Worm (Caenorhabditis elegans) whole organism, L2 larva: ENCODE measurements around the gene ZK381.2.

Experiments used
- F13H6.1 ChIP-seq: sonication (generic microtip); optimal IDR thresholded peaks from 2 replicates; lab custom pipeline; 2016; ENCODE audit warnings: missing genetic modification characterization, missing compliant biosample characterization
- R02D3.7 ChIP-seq: fragments of 150-350 bp; optimal IDR thresholded peaks from 2 replicates; lab custom pipeline; 2014; ENCODE audit warnings: missing biosample characterization, missing genetic modification characterization
- ZK546.5 ChIP-seq: sonication (generic microtip); optimal IDR thresholded peaks from 2 replicates; lab custom pipeline; 2017; ENCODE audit warnings: missing biosample characterization, missing genetic modification characterization
- alr-1 ChIP-seq: fragments of 150-350 bp; optimal IDR thresholded peaks from 2 replicates; lab custom pipeline; 2014; ENCODE audit warnings: missing biosample characterization, missing genetic modification characterization
- aly-2 ChIP-seq: fragments of 150-350 bp; optimal IDR thresholded peaks from 2 replicates; lab custom pipeline; 2014; ENCODE audit warnings: missing biosample characterization, missing genetic modification characterization
- ama-1 ChIP-seq: fragments of 150-350 bp; optimal IDR thresholded peaks from 2 replicates; lab custom pipeline; 2018; ENCODE audit warnings: inconsistent platforms
- blmp-1 ChIP-seq: sonication (generic microtip); optimal IDR thresholded peaks from 2 replicates; lab custom pipeline; 2017; ENCODE audit warnings: missing genetic modification characterization, mild to moderate bottlenecking, missing compliant biosample characterization, antibody characterized with exemption, moderate library complexity; ENCODE audit not compliant: insufficient read depth
- ceh-16 ChIP-seq: fragments of 150-350 bp; optimal IDR thresholded peaks from 2 replicates; lab custom pipeline; 2014; ENCODE audit warnings: missing biosample characterization, missing genetic modification characterization
- crh-2 ChIP-seq: sonication (generic microtip); optimal IDR thresholded peaks from 2 replicates; lab custom pipeline; 2017; ENCODE audit warnings: missing biosample characterization, missing genetic modification characterization
- dmd-4 ChIP-seq: sonication (generic microtip); optimal IDR thresholded peaks from 2 replicates; lab custom pipeline; 2017; ENCODE audit warnings: missing biosample characterization, missing genetic modification characterization
- egl-27 ChIP-seq: sonication (generic microtip); optimal IDR thresholded peaks from 3 replicates; lab custom pipeline; 2017; ENCODE audit warnings: missing biosample characterization, missing genetic modification reagents, missing genetic modification characterization
- elt-3 ChIP-seq: sonication (generic microtip); optimal IDR thresholded peaks from 2 replicates; lab custom pipeline; 2017; ENCODE audit warnings: missing biosample characterization, missing genetic modification characterization
- fos-1 ChIP-seq: fragments of 150-350 bp; optimal IDR thresholded peaks from 2 replicates; lab custom pipeline; 2014; ENCODE audit warnings: missing biosample characterization, missing genetic modification characterization
- gmeb-1 ChIP-seq: fragments of 150-350 bp; optimal IDR thresholded peaks from 2 replicates; lab custom pipeline; 2014; ENCODE audit warnings: missing biosample characterization, missing genetic modification characterization
- lin-11 ChIP-seq: fragments of 150-350 bp; sonication (generic microtip); optimal IDR thresholded peaks from 2 replicates; lab custom pipeline; 2014; ENCODE audit warnings: missing biosample characterization, missing genetic modification characterization, inconsistent platforms, mixed read lengths
- lin-13 ChIP-seq: fragments of 150-350 bp; optimal IDR thresholded peaks from 2 replicates; lab custom pipeline; 2014; ENCODE audit warnings: missing biosample characterization, missing genetic modification reagents, missing genetic modification characterization
- lin-39 ChIP-seq: fragments of 150-350 bp; optimal IDR thresholded peaks from 2 replicates; lab custom pipeline; 2014; ENCODE audit warnings: missing biosample characterization, missing genetic modification reagents, missing genetic modification characterization
- lsy-2 ChIP-seq, 2 experiments: fragments of 150-350 bp in 1 of 2; sonication (generic microtip) in 1 of 2; optimal IDR thresholded peaks; 2 replicates each; lab custom pipeline; 2014 to 2017; ENCODE audit warnings: missing biosample characterization in 2 of 2, missing genetic modification characterization in 2 of 2
- nhr-10 ChIP-seq: sonication (generic microtip); optimal IDR thresholded peaks from 2 replicates; lab custom pipeline; 2017; ENCODE audit warnings: missing biosample characterization, missing genetic modification characterization
- nhr-11 ChIP-seq: fragments of 150-350 bp; optimal IDR thresholded peaks from 2 replicates; lab custom pipeline; 2014; ENCODE audit warnings: missing biosample characterization, missing genetic modification characterization
- nhr-12 ChIP-seq: fragments of 150-350 bp; optimal IDR thresholded peaks from 2 replicates; lab custom pipeline; 2014; ENCODE audit warnings: missing biosample characterization, missing genetic modification characterization
- nhr-129 ChIP-seq: fragments of 150-350 bp; optimal IDR thresholded peaks from 2 replicates; lab custom pipeline; 2014; ENCODE audit warnings: missing biosample characterization, missing genetic modification characterization
- nhr-21 ChIP-seq: fragments of 150-350 bp; optimal IDR thresholded peaks from 2 replicates; lab custom pipeline; 2014; ENCODE audit warnings: missing biosample characterization, missing genetic modification characterization
- nhr-23 ChIP-seq: fragments of 150-350 bp; optimal IDR thresholded peaks from 2 replicates; lab custom pipeline; 2014; ENCODE audit warnings: missing biosample characterization, missing genetic modification reagents, missing genetic modification characterization
- nhr-77 ChIP-seq: fragments of 150-350 bp; optimal IDR thresholded peaks from 2 replicates; lab custom pipeline; 2014; ENCODE audit warnings: missing biosample characterization, missing genetic modification characterization
- peb-1 ChIP-seq: fragments of 150-350 bp; optimal IDR thresholded peaks from 2 replicates; lab custom pipeline; 2014; ENCODE audit warnings: missing biosample characterization, missing genetic modification characterization
- skn-1 ChIP-seq: sonication (generic microtip); optimal IDR thresholded peaks from 2 replicates; lab custom pipeline; 2017; ENCODE audit warnings: missing biosample characterization, missing genetic modification characterization
- snpc-4 ChIP-seq: fragments of 150-350 bp; optimal IDR thresholded peaks from 2 replicates; lab custom pipeline; 2014; ENCODE audit warnings: missing biosample characterization, missing genetic modification characterization
- unc-39 ChIP-seq: fragments of 150-350 bp; optimal IDR thresholded peaks from 2 replicates; lab custom pipeline; 2014; ENCODE audit warnings: missing biosample characterization, missing genetic modification characterization
- unc-55 ChIP-seq: fragments of 150-350 bp; sonication (generic microtip); optimal IDR thresholded peaks from 3 replicates; lab custom pipeline; 2014; ENCODE audit warnings: missing biosample characterization, missing genetic modification reagents, missing genetic modification characterization
- unc-62 ChIP-seq: fragments of 150-350 bp; optimal IDR thresholded peaks from 2 replicates; lab custom pipeline; 2014; ENCODE audit warnings: missing biosample characterization, missing genetic modification reagents, missing genetic modification characterization
- ztf-1 ChIP-seq: fragments of 200-800 bp; sonication (Bioruptor generic); conservative IDR thresholded peaks from 2 replicates; pipeline ENCODE4 v1.3.6; 2022; ENCODE audit warnings: missing genetic modification characterization, missing compliant biosample characterization
- ztf-11 ChIP-seq: sonication (generic microtip); optimal IDR thresholded peaks from 2 replicates; lab custom pipeline; 2017; ENCODE audit warnings: missing biosample characterization, missing genetic modification characterization
- ztf-4 ChIP-seq: fragments of 150-350 bp; optimal IDR thresholded peaks from 2 replicates; lab custom pipeline; 2014; ENCODE audit warnings: missing biosample characterization, missing genetic modification characterization

The ZK381.2 gene

ce11 chrIV:6984449-6985380 is 19.4 kb downstream of the ZK381.2 start:
- TF ChIP-seq lsy-2 (tag; optimal IDR thresholded peaks at IDR 0.05; lab: Kevin White, UChicago) (no peak), unc-62 (GFP tag; lab: Kevin White, UChicago) (no peak), elt-3 (no peak), lin-13 (GFP tag; lab: Kevin White, UChicago) (no peak)

- no peak for TF ChIP-seq nhr-21 (tag; lab: Kevin White, UChicago)
- no peak for TF ChIP-seq crh-2 (tag; lab: Kevin White, UChicago)
- no peak for TF ChIP-seq dmd-4 (tag; lab: Kevin White, UChicago)
- no peak for TF ChIP-seq egl-27 (tag; lab: Kevin White, UChicago)
- no peak for TF ChIP-seq peb-1 (tag; lab: Kevin White, UChicago)
- no peak for TF ChIP-seq ztf-4 (tag; lab: Kevin White, UChicago)
- no peak for TF ChIP-seq ztf-1 (GFP tag; lab: Robert Waterston, UW)
These were observed 21.5 kb downstream of the ZK381.2 start, which contains the start of gene prkl-1 for ce11 chrIV:6986835-6987234. TSS of gene prkl-1 (minus strand) at chrIV:6986935.

DNA sequence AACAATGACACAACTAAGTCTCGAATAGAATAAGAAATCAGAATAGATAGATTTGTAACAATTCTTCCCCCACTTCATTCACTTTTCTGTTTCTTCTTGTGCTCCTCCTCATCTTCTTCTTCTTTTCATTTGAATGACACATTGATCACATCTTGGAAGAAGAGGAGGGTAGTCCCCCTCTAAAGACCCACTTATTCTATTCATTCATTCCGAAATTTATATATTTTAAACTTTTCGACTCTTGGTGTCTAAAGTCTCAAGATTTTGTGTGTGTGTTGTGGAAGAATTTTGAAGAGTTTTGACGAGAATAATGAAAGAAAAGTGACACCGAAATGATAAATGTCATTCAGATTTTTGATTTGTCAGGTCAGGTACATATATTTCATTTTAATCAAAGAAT is 25.8 kb downstream of the ZK381.2 start:
- TF ChIP-seq nhr-129 (tag; lab: Kevin White, UChicago), result no peak
- no peak for TF ChIP-seq ama-1 (lab: Kevin White, UChicago)
- TF ChIP-seq nhr-23 (tag; lab: Kevin White, UChicago), result no peak
- TF ChIP-seq fos-1 (tag; lab: Kevin White, UChicago), result no peak
- no peak for TF ChIP-seq nhr-11
- TF ChIP-seq snpc-4 (tag; lab: Kevin White, UChicago), result no peak
- TF ChIP-seq nhr-12 (tag; lab: Kevin White, UChicago), result no peak
- no peak for TF ChIP-seq lin-13 (GFP tag; lab: Kevin White, UChicago)
- no peak for TF ChIP-seq F13H6.1
- no peak for TF ChIP-seq nhr-10 (tag; lab: Kevin White, UChicago)
- TF ChIP-seq aly-2, result no peak
- no peak for TF ChIP-seq elt-3
- TF ChIP-seq lin-39 (tag; lab: Kevin White, UChicago), result no peak
- TF ChIP-seq, all 48 proteins: peak for 0

DNA sequence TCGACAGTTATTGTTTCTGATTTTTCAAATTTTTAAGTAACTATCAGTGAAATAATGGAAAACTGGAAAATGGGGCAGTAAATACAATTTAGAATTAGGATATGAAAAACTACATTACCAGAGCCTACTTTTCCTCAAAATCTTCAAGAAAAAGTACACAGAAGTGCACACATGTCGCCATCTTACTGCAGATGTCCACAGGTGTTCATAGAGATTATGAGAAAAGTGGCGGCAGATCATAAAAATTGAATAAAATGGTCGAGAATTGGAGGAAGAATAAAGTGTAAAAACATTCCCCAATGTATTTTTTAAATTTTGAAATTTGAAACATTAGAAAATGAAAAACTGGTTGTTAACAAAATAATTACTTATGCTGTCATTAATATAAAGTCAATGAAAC is 32.6 kb downstream of the ZK381.2 start:
- TF ChIP-seq ztf-4 (tag; lab: Kevin White, UChicago), result no peak
- TF ChIP-seq unc-55 (GFP tag; lab: Kevin White, UChicago), result no peak
- TF ChIP-seq skn-1 (tag; lab: Kevin White, UChicago), result no peak
- no peak for TF ChIP-seq ama-1 (lab: Kevin White, UChicago)
- no peak for TF ChIP-seq fos-1 (tag; lab: Kevin White, UChicago)
- no peak for TF ChIP-seq unc-39 (tag; lab: Kevin White, UChicago)
- TF ChIP-seq ztf-11 (tag; lab: Kevin White, UChicago), result no peak
- no peak for TF ChIP-seq lin-11 (tag; lab: Kevin White, UChicago)

DNA sequence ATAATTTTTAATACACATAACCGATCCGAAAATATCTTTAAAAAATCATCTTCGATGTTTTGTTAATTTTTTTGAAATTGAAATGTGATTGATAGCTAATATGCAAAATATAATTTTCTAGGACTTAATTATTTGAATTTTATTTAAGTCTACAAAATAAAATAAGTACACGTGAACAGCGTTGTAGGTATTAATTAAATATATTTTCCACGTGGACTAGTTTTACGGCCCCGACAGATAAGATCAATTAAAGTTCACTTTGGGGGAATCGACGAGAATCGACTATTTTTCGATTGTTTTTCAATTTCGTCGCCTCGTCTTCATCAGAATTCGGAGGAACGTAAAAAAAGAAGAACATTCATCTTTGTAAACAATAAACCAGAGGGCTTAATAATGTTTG is 33.9 kb downstream of the ZK381.2 start, which contains the start of gene C25A8.5:
Gene C25A8.5 (plus strand): TSS at position 301 of the 400 bp plus-strand sequence.
- TF ChIP-seq blmp-1 (tag; lab: Kevin White, UChicago), result no peak
- TF ChIP-seq lin-39 (tag; lab: Kevin White, UChicago), result no peak
- TF ChIP-seq skn-1 (tag; lab: Kevin White, UChicago), result no peak
- no peak for TF ChIP-seq unc-39 (tag; lab: Kevin White, UChicago)
- no peak for TF ChIP-seq unc-55 (GFP tag; lab: Kevin White, UChicago)
- TF ChIP-seq nhr-23 (tag; lab: Kevin White, UChicago), result no peak
- TF ChIP-seq ztf-4 (tag; lab: Kevin White, UChicago), result no peak
- no peak for TF ChIP-seq F13H6.1
- TF ChIP-seq nhr-129 (tag; lab: Kevin White, UChicago), result no peak
- no peak for TF ChIP-seq ZK546.5 (tag; lab: Kevin White, UChicago)
- no peak for TF ChIP-seq nhr-77 (tag; lab: Kevin White, UChicago)
- TF ChIP-seq alr-1 (tag; lab: Kevin White, UChicago), result no peak
- TF ChIP-seq R02D3.7 (tag; lab: Kevin White, UChicago), result no peak
- no peak for TF ChIP-seq ceh-16
- no peak for TF ChIP-seq ama-1 (lab: Kevin White, UChicago)
- TF ChIP-seq aly-2, result no peak
- no peak for TF ChIP-seq nhr-11
- TF ChIP-seq nhr-21 (tag; lab: Kevin White, UChicago), result no peak
- no peak for TF ChIP-seq gmeb-1 (tag; lab: Kevin White, UChicago)
